Worm (Caenorhabditis elegans) whole organism, early embryonic: Measurements from ENCODE around the gene F26C11.3.

ENCODE experiments used
- B0310.2 ChIP-seq: sonication (generic microtip); optimal IDR thresholded peaks from 2 replicates; lab custom pipeline; 2016; ENCODE audit warnings: mild to moderate bottlenecking, missing genetic modification characterization, missing compliant biosample characterization
- ama-1 ChIP-seq: fragments of 150-350 bp; optimal IDR thresholded peaks from 2 replicates; lab custom pipeline; 2014
- ceh-13 ChIP-seq: fragments of 200-800 bp; sonication (Bioruptor generic); optimal IDR thresholded peaks from 2 replicates; lab custom pipeline; 2018; ENCODE audit warnings: mild to moderate bottlenecking, missing genetic modification characterization, missing compliant biosample characterization
- ceh-36 ChIP-seq: sonication (generic microtip); optimal IDR thresholded peaks from 2 replicates; lab custom pipeline; 2016; ENCODE audit warnings: missing genetic modification characterization, inconsistent platforms, missing compliant biosample characterization
- flt-1 ChIP-seq: fragments of 200-800 bp; sonication (Bioruptor generic); IDR thresholded peaks from 2 replicates; pipeline ENCODE4 v1.3.6; 2022; ENCODE audit warnings: missing genetic modification characterization, missing compliant biosample characterization
- hmg-4 ChIP-seq: fragments of 200-800 bp; sonication (Bioruptor generic); optimal IDR thresholded peaks from 2 replicates; lab custom pipeline; 2018; ENCODE audit warnings: mild to moderate bottlenecking, missing genetic modification characterization, missing compliant biosample characterization
- pes-1 ChIP-seq: fragments of 200-800 bp; sonication (Bioruptor generic); IDR thresholded peaks from 2 replicates; pipeline ENCODE4 v1.3.6; 2022; ENCODE audit warnings: missing genetic modification reagents, missing genetic modification characterization, missing compliant biosample characterization
- scrt-1 ChIP-seq: fragments of 200-800 bp; sonication (Bioruptor generic); IDR thresholded peaks from 2 replicates; pipeline ENCODE4 v1.3.6; 2022; ENCODE audit warnings: missing genetic modification characterization, missing compliant biosample characterization
- tbx-11 ChIP-seq: fragments of 200-800 bp; sonication (Bioruptor generic); IDR thresholded peaks from 2 replicates; pipeline ENCODE4 v1.3.6; 2022; ENCODE audit warnings: missing genetic modification characterization, missing compliant biosample characterization
- tra-4 ChIP-seq: sonication (generic microtip); optimal IDR thresholded peaks from 2 replicates; lab custom pipeline; 2017; ENCODE audit warnings: missing genetic modification characterization, missing compliant biosample characterization

- TF ChIP-seq tra-4 (tag; lab: Kevin White, UChicago) = no peak
- no peak for TF ChIP-seq flt-1
- no peak for TF ChIP-seq scrt-1 (GFP tag; lab: Robert Waterston, UW)
- no peak for TF ChIP-seq ama-1 (lab: Kevin White, UChicago)
- no peak for TF ChIP-seq ceh-36 (tag; lab: Kevin White, UChicago)
- TF ChIP-seq ceh-13 (GFP tag; lab: Kevin White, UChicago) = no peak
- TF ChIP-seq B0310.2 (tag; lab: Kevin White, UChicago) = no peak
- TF ChIP-seq tbx-11 (GFP tag; lab: Robert Waterston, UW) = no peak
- no peak for TF ChIP-seq pes-1
- TF ChIP-seq hmg-4 (GFP tag; lab: Kevin White, UChicago) = no peak
Observed at ce11 chrII:9886216-9886615, 28.7 kb downstream of the F26C11.3 start, which contains the start of gene algn-8.
